Worm (Caenorhabditis elegans): ENCODE results near the gene msp-53.
"Not testable (repeated sequence)": the region's sequence is repeated elsewhere in the genome, so short reads cannot be mapped to it uniquely, and the experiment has no call there.

ce11 chrIV:5068541-5068940, 3.7 kb upstream of the msp-53 start, which contains the start of the genes R13H9.6 and rmd-6:
- TF ChIP-seq lin-39 (tag; optimal IDR thresholded peaks at IDR 0.05); aly-2 (tag; optimal IDR thresholded peaks at IDR 0.05); dmd-4 (tag; optimal IDR thresholded peaks at IDR 0.05); ama-1 (optimal IDR thresholded peaks at IDR 0.05); nhr-12 (tag; optimal IDR thresholded peaks at IDR 0.05); unc-55 (GFP tag; optimal IDR thresholded peaks at IDR 0.05); nhr-23 (tag; optimal IDR thresholded peaks at IDR 0.05); ceh-82 (tag; optimal IDR thresholded peaks at IDR 0.05); mdl-1 (tag; optimal IDR thresholded peaks at IDR 0.05); elt-3 (tag; optimal IDR thresholded peaks at IDR 0.05); nhr-11 (tag; optimal IDR thresholded peaks at IDR 0.05); Y55F3AM.14 (GFP tag; optimal IDR thresholded peaks at IDR 0.05); mab-5 (tag; optimal IDR thresholded peaks at IDR 0.05): not testable (repeated sequence)

All from whole organism, L2 larva.